Fruit fly (Drosophila melanogaster) whole organism, embryonic: ENCODE measurements around the gene Drsl1.

Source experiments
- Bgb ChIP-seq: fragments of 200-800 bp; sonication (Bioruptor generic); IDR thresholded peaks from 2 replicates; pipeline ENCODE4 v1.3.6; 2022; ENCODE audit warnings: missing biosample characterization, missing genetic modification characterization; ENCODE audit not compliant: partially characterized antibody
- CG10321 ChIP-seq: fragments of 200-800 bp; sonication (Bioruptor generic); IDR thresholded peaks from 2 replicates; pipeline ENCODE4 v1.3.6; 2022; ENCODE audit warnings: missing biosample characterization, missing genetic modification characterization
- CG11247 ChIP-seq: fragments of 200-800 bp; sonication (Bioruptor generic); IDR thresholded peaks from 2 replicates; pipeline ENCODE4 v1.3.6; 2022; ENCODE audit warnings: missing biosample characterization, missing genetic modification characterization
- CG12104 ChIP-seq: fragments of 200-800 bp; sonication (Bioruptor generic); optimal IDR thresholded peaks from 3 replicates; lab custom pipeline; 2016; ENCODE audit warnings: missing biosample characterization, missing genetic modification characterization
- CG12391 ChIP-seq: fragments of 200-800 bp; sonication (Bioruptor generic); optimal IDR thresholded peaks from 3 replicates; lab custom pipeline; 2018; ENCODE audit warnings: missing biosample characterization, mild to moderate bottlenecking, missing genetic modification characterization, moderate library complexity
- CG13296 ChIP-seq: fragments of 200-800 bp; sonication (Bioruptor generic); optimal IDR thresholded peaks from 3 replicates; lab custom pipeline; 2018; ENCODE audit warnings: missing biosample characterization, mild to moderate bottlenecking, missing genetic modification characterization
- CG15601 ChIP-seq: fragments of 200-800 bp; sonication (Bioruptor generic); optimal IDR thresholded peaks from 3 replicates; lab custom pipeline; 2019; ENCODE audit warnings: missing biosample characterization, mild to moderate bottlenecking, missing genetic modification characterization, moderate library complexity
- CG17361 ChIP-seq: fragments of 200-800 bp; sonication (Bioruptor generic); IDR thresholded peaks from 3 replicates; pipeline ENCODE4 v1.3.6; 2022; ENCODE audit warnings: missing biosample characterization, missing genetic modification characterization
- CG17912 ChIP-seq: fragments of 200-800 bp; sonication (Bioruptor generic); optimal IDR thresholded peaks from 2 replicates; lab custom pipeline; 2018; ENCODE audit warnings: missing biosample characterization, mild to moderate bottlenecking, missing genetic modification characterization
- CG30020 ChIP-seq: fragments of 200-800 bp; optimal IDR thresholded peaks from 2 replicates; lab custom pipeline; 2019; ENCODE audit warnings: missing biosample characterization, mild to moderate bottlenecking, missing genetic modification characterization, moderate library complexity
- CG3065 ChIP-seq: fragments of 200-800 bp; sonication (Bioruptor generic); optimal IDR thresholded peaks from 2 replicates; lab custom pipeline; 2016; ENCODE audit warnings: missing biosample characterization, missing genetic modification characterization
- CG33213 ChIP-seq: fragments of 200-800 bp; sonication (Bioruptor generic); optimal IDR thresholded peaks from 3 replicates; lab custom pipeline; 2016; ENCODE audit warnings: missing biosample characterization, missing genetic modification characterization
- CG3726 ChIP-seq: fragments of 200-800 bp; sonication (Bioruptor generic); IDR thresholded peaks from 3 replicates; pipeline ENCODE4, ENCODE4 v1.3.6; 2022; ENCODE audit warnings: missing biosample characterization, missing genetic modification characterization
- CG3995 ChIP-seq: fragments of 200-800 bp; sonication (Bioruptor generic); optimal IDR thresholded peaks from 3 replicates; lab custom pipeline; 2016; ENCODE audit warnings: missing biosample characterization, missing genetic modification characterization
- CG4424 ChIP-seq: fragments of 200-800 bp; sonication (Bioruptor generic); optimal IDR thresholded peaks from 3 replicates; lab custom pipeline; 2016; ENCODE audit warnings: missing biosample characterization, missing genetic modification characterization
- CG6654 ChIP-seq: fragments of 200-800 bp; sonication (Bioruptor generic); optimal IDR thresholded peaks from 2 replicates; lab custom pipeline; 2017; ENCODE audit warnings: missing biosample characterization, mild to moderate bottlenecking, missing genetic modification characterization
- CG6683 ChIP-seq: fragments of 200-800 bp; sonication (Bioruptor generic); optimal IDR thresholded peaks from 2 replicates; lab custom pipeline; 2017; ENCODE audit warnings: missing biosample characterization, mild to moderate bottlenecking, missing genetic modification characterization, missing genetic modification reagents
- CG6813 ChIP-seq: fragments of 200-800 bp; sonication (Bioruptor generic); optimal IDR thresholded peaks from 2 replicates; lab custom pipeline; 2017; ENCODE audit warnings: missing biosample characterization, missing genetic modification characterization, mild to moderate bottlenecking, moderate library complexity, missing genetic modification reagents
- CG8388 ChIP-seq: fragments of 200-800 bp; sonication (Bioruptor generic); optimal IDR thresholded peaks from 2 replicates; lab custom pipeline; 2019; ENCODE audit warnings: missing biosample characterization, mild to moderate bottlenecking, missing genetic modification characterization, moderate library complexity
- CoRest ChIP-seq: fragments of 200-800 bp; sonication (Bioruptor generic); optimal IDR thresholded peaks from 3 replicates; lab custom pipeline; 2018; ENCODE audit warnings: missing biosample characterization, mild to moderate bottlenecking, missing genetic modification characterization, moderate library complexity
- Dp ChIP-seq: fragments of 200-800 bp; sonication (Bioruptor generic); optimal IDR thresholded peaks from 2 replicates; lab custom pipeline; 2018; ENCODE audit warnings: missing biosample characterization, mild to moderate bottlenecking, missing genetic modification characterization, moderate library complexity
- Eip74EF ChIP-seq, 2 experiments: fragments of 200-800 bp in 1 of 2; fragments of >200 bp in 1 of 2; sonication (Bioruptor generic) in 1 of 2; optimal IDR thresholded peaks; 2 replicates each; lab custom pipeline; 2017 to 2019; ENCODE audit warnings: missing biosample characterization in 2 of 2, missing genetic modification characterization in 2 of 2, mild to moderate bottlenecking in 1 of 2, moderate library complexity in 1 of 2
- Ets65A ChIP-seq: fragments of 200-800 bp; sonication (Bioruptor generic); peaks from one replicate; lab custom pipeline; 2016; ENCODE audit warnings: missing biosample characterization, missing genetic modification characterization
- Ets97D ChIP-seq: fragments of 200-800 bp; sonication (Bioruptor generic); optimal IDR thresholded peaks from 3 replicates; lab custom pipeline; 2016; ENCODE audit warnings: missing biosample characterization, missing genetic modification characterization
- Fer2 ChIP-seq: fragments of 200-800 bp; sonication (Bioruptor generic); optimal IDR thresholded peaks from 2 replicates; lab custom pipeline; 2018; ENCODE audit warnings: missing biosample characterization, mild to moderate bottlenecking, missing genetic modification characterization, moderate library complexity
- Gsc ChIP-seq: fragments of 200-800 bp; sonication (Bioruptor generic); IDR thresholded peaks from 2 replicates; pipeline ENCODE4 v1.3.6; 2022; ENCODE audit warnings: missing biosample characterization, missing genetic modification characterization
- HLH54F ChIP-seq: fragments of 200-800 bp; sonication (Bioruptor generic); optimal IDR thresholded peaks from 3 replicates; lab custom pipeline; 2016; ENCODE audit warnings: missing biosample characterization, missing genetic modification characterization
- Mad ChIP-seq: fragments of 200-800 bp; sonication (Bioruptor generic); optimal IDR thresholded peaks from 2 replicates; lab custom pipeline; 2016; ENCODE audit warnings: missing biosample characterization, missing genetic modification characterization
- NC2β ChIP-seq: fragments of 200-800 bp; sonication (Bioruptor generic); optimal IDR thresholded peaks from 2 replicates; lab custom pipeline; 2016; ENCODE audit warnings: missing biosample characterization, missing genetic modification characterization
- Opbp ChIP-seq: fragments of 200-800 bp; sonication (Bioruptor generic); IDR thresholded peaks from 3 replicates; pipeline ENCODE4 v1.3.6; 2022; ENCODE audit warnings: missing biosample characterization, missing genetic modification characterization; ENCODE audit not compliant: partially characterized antibody
- ash1 ChIP-seq: fragments of 200-800 bp; sonication (Bioruptor generic); optimal IDR thresholded peaks from 2 replicates; lab custom pipeline; 2018; ENCODE audit warnings: missing biosample characterization, mild to moderate bottlenecking, missing genetic modification characterization
- bcd ChIP-seq: fragments of 200-800 bp; sonication (Bioruptor generic); optimal IDR thresholded peaks from 2 replicates; lab custom pipeline; 2017; ENCODE audit warnings: missing biosample characterization, mild to moderate bottlenecking, missing genetic modification characterization
- caup ChIP-seq: fragments of 200-800 bp; sonication (Bioruptor generic); optimal IDR thresholded peaks from 3 replicates; lab custom pipeline; 2017; ENCODE audit warnings: missing biosample characterization, mild to moderate bottlenecking, missing genetic modification characterization, moderate library complexity; ENCODE audit not compliant: severe bottlenecking
- croc ChIP-seq: fragments of 200-800 bp; sonication (Bioruptor generic); conservative IDR thresholded peaks from 3 replicates; pipeline ENCODE4 v1.3.6; 2022; ENCODE audit warnings: missing biosample characterization, missing genetic modification characterization
- disco-r ChIP-seq: fragments of 200-800 bp; sonication (Bioruptor generic); optimal IDR thresholded peaks from 2 replicates; lab custom pipeline; 2016; ENCODE audit warnings: missing biosample characterization, missing genetic modification characterization
- ems ChIP-seq: fragments of 200-800 bp; sonication (Bioruptor generic); optimal IDR thresholded peaks from 3 replicates; lab custom pipeline; 2016; ENCODE audit warnings: missing biosample characterization, missing genetic modification characterization
- ftz-f1 ChIP-seq: fragments of 200-800 bp; sonication (Bioruptor generic); optimal IDR thresholded peaks from 2 replicates; lab custom pipeline; 2016; ENCODE audit warnings: missing biosample characterization, missing genetic modification characterization
- gro ChIP-seq: fragments of 200-800 bp; sonication (Bioruptor generic); optimal IDR thresholded peaks from 2 replicates; lab custom pipeline; 2016; ENCODE audit warnings: missing biosample characterization, missing genetic modification characterization
- kay ChIP-seq: fragments of 200-800 bp; sonication (Bioruptor generic); optimal IDR thresholded peaks from 2 replicates; lab custom pipeline; 2016; ENCODE audit warnings: missing biosample characterization, missing genetic modification characterization
- knrl ChIP-seq: fragments of 200-800 bp; sonication (Bioruptor generic); IDR thresholded peaks from 3 replicates; pipeline ENCODE4 v1.3.6; 2022; ENCODE audit warnings: missing biosample characterization, missing genetic modification characterization; ENCODE audit not compliant: partially characterized antibody
- maf-S ChIP-seq: fragments of 200-800 bp; sonication (Bioruptor generic); optimal IDR thresholded peaks from 2 replicates; lab custom pipeline; 2016; ENCODE audit warnings: missing biosample characterization, missing genetic modification characterization
- mam ChIP-seq: fragments of 200-800 bp; sonication (Bioruptor generic); optimal IDR thresholded peaks from 3 replicates; lab custom pipeline; 2016; ENCODE audit warnings: missing biosample characterization, missing genetic modification characterization
- otp ChIP-seq: fragments of 200-800 bp; sonication (Bioruptor generic); IDR thresholded peaks from 3 replicates; pipeline ENCODE4, ENCODE4 v1.3.6; 2022; ENCODE audit warnings: missing biosample characterization, missing genetic modification characterization
- pb ChIP-seq: fragments of 200-800 bp; sonication (Bioruptor generic); optimal IDR thresholded peaks from 3 replicates; lab custom pipeline; 2016; ENCODE audit warnings: missing biosample characterization, missing genetic modification characterization
- pho ChIP-seq: fragments of 200-800 bp; sonication (Bioruptor generic); optimal IDR thresholded peaks from 2 replicates; lab custom pipeline; 2016; ENCODE audit warnings: missing biosample characterization, missing genetic modification characterization
- rib ChIP-seq: fragments of 200-800 bp; sonication (Bioruptor generic); IDR thresholded peaks from 2 replicates; pipeline ENCODE4 v1.3.6; 2022; ENCODE audit warnings: missing biosample characterization, missing genetic modification characterization
- salm ChIP-seq: fragments of 200-800 bp; sonication (Bioruptor generic); optimal IDR thresholded peaks from 2 replicates; lab custom pipeline; 2018; ENCODE audit warnings: missing biosample characterization, mild to moderate bottlenecking, missing genetic modification characterization
- sd ChIP-seq: fragments of 200-800 bp; sonication (Bioruptor generic); optimal IDR thresholded peaks from 3 replicates; lab custom pipeline; 2018; ENCODE audit warnings: missing biosample characterization, mild to moderate bottlenecking, missing genetic modification characterization, moderate library complexity
- sens-2 ChIP-seq: fragments of 200-800 bp; sonication (Bioruptor generic); IDR thresholded peaks from 2 replicates; pipeline ENCODE4 v1.3.6; 2022; ENCODE audit warnings: missing biosample characterization, missing genetic modification characterization
- seq ChIP-seq: fragments of 200-800 bp; sonication (Bioruptor generic); IDR thresholded peaks from 2 replicates; pipeline ENCODE4 v1.3.6; 2022; ENCODE audit warnings: missing biosample characterization, missing genetic modification characterization
- tgo ChIP-seq: fragments of 200-800 bp; sonication (Bioruptor generic); IDR thresholded peaks from 3 replicates; pipeline ENCODE4 v1.3.6; 2022; ENCODE audit warnings: missing biosample characterization, missing genetic modification characterization
- tin ChIP-seq: fragments of 200-800 bp; sonication (Bioruptor generic); optimal IDR thresholded peaks from 3 replicates; lab custom pipeline; 2016; ENCODE audit warnings: missing biosample characterization, missing genetic modification characterization

Gene Drsl1

dm6 chr3L:3334784-3335183 is 804 bp downstream of the Drsl1 start, which contains the start of gene CG14969 (continued):
- no peak for TF ChIP-seq kay
- no peak for TF ChIP-seq CG12104 (GFP tag; lab: Kevin White, UChicago)
- no peak for TF ChIP-seq seq
- no peak for TF ChIP-seq Fer2 (tag; lab: Kevin White, UChicago)
- no peak for TF ChIP-seq CG6813 (GFP tag; lab: Kevin White, UChicago)
- no peak for TF ChIP-seq Gsc
- TF ChIP-seq CG6654, result no peak
- peak; percentile 28 for TF ChIP-seq CG30020 (tag; lab: Kevin White, UChicago)
- peak; percentile 29 for TF ChIP-seq Ets65A (GFP tag; lab: Kevin White, UChicago)
- no peak for TF ChIP-seq sens-2 (GFP tag; lab: Robert Waterston, UW)
- TF ChIP-seq rib (GFP tag; lab: Robert Waterston, UW), result no peak
- TF ChIP-seq Eip74EF (GFP tag; optimal IDR thresholded peaks at IDR 0.05; lab: Kevin White, UChicago), result no peak
- TF ChIP-seq CG12391 (tag; lab: Kevin White, UChicago), result no peak
- no peak for TF ChIP-seq CG4424 (GFP tag; lab: Kevin White, UChicago)
- no peak for TF ChIP-seq caup (GFP tag; lab: Kevin White, UChicago)
- no peak for TF ChIP-seq CG3995 (GFP tag; lab: Kevin White, UChicago)
- no peak for TF ChIP-seq sd
- no peak for TF ChIP-seq croc (GFP tag; lab: Robert Waterston, UW)
- no peak for TF ChIP-seq mam (GFP tag; lab: Kevin White, UChicago)
- peak; percentile 41 for TF ChIP-seq gro
- TF ChIP-seq tin (GFP tag; lab: Kevin White, UChicago), result peak; percentile 18
- no peak for TF ChIP-seq maf-S (GFP tag; lab: Kevin White, UChicago)
- TF ChIP-seq knrl (GFP tag; lab: Robert Waterston, UW), result peak; percentile 39; the same call in 2 of the 3 replicates
- TF ChIP-seq CG10321 (GFP tag; lab: Robert Waterston, UW), result no peak
- no peak for TF ChIP-seq bcd (GFP tag; lab: Kevin White, UChicago)
- no peak for TF ChIP-seq ems (GFP tag; lab: Kevin White, UChicago)
- peak; percentile 64; the same call in 1 of the 3 replicates for TF ChIP-seq Opbp (GFP tag; lab: Robert Waterston, UW)
- TF ChIP-seq Bgb (GFP tag; lab: Robert Waterston, UW), result peak; percentile 45; the same call in 1 of the 2 replicates
- peak; percentile 51 for TF ChIP-seq CG33213 (GFP tag; lab: Kevin White, UChicago)
- TF ChIP-seq pho (GFP tag; lab: Kevin White, UChicago), result no peak
- TF ChIP-seq CoRest (tag; lab: Kevin White, UChicago), result peak; percentile 15
- no peak for TF ChIP-seq CG3726 (GFP tag; lab: Robert Waterston, UW)
- TF ChIP-seq CG15601, result no peak
- no peak for TF ChIP-seq pb (GFP tag; lab: Kevin White, UChicago)
- peak; percentile 7 for TF ChIP-seq NC2β (GFP tag; lab: Kevin White, UChicago)
- peak; percentile 94 for TF ChIP-seq Dp
- no peak for TF ChIP-seq CG13296 (GFP tag; lab: Kevin White, UChicago)
- TF ChIP-seq tgo (GFP tag; lab: Robert Waterston, UW), result no peak
- TF ChIP-seq CG6683 (GFP tag; lab: Kevin White, UChicago), result no peak
- TF ChIP-seq Mad (GFP tag; lab: Kevin White, UChicago), result no peak
- TF ChIP-seq CG17912 (GFP tag; lab: Kevin White, UChicago), result no peak
- no peak for TF ChIP-seq CG17361 (GFP tag; lab: Robert Waterston, UW)
- peak; percentile 4 for TF ChIP-seq HLH54F (GFP tag; lab: Kevin White, UChicago)
- no peak for TF ChIP-seq disco-r
- TF ChIP-seq ash1 (GFP tag; lab: Kevin White, UChicago), result no peak
- no peak for TF ChIP-seq CG11247 (GFP tag; lab: Robert Waterston, UW)
- TF ChIP-seq CG3065, result no peak
- TF ChIP-seq CG8388 (GFP tag; lab: Kevin White, UChicago), result no peak
- no peak for TF ChIP-seq otp
- peak; percentile 39 for TF ChIP-seq Ets97D (GFP tag; lab: Kevin White, UChicago)
- TF ChIP-seq ftz-f1 (GFP tag; lab: Kevin White, UChicago), result no peak
- no peak for TF ChIP-seq salm (tag; lab: Kevin White, UChicago)
